Worm (Caenorhabditis elegans) whole organism, L4/young adult: ENCODE measurements around the gene F18A12.2.

Experiments
- W03F9.2 ChIP-seq: fragments of 150-350 bp; optimal IDR thresholded peaks from 2 replicates; lab custom pipeline; 2014; ENCODE audit warnings: missing biosample characterization, missing genetic modification characterization
- dao-5 ChIP-seq: sonication (generic microtip); optimal IDR thresholded peaks from 2 replicates; lab custom pipeline; 2016; ENCODE audit warnings: missing genotype, missing genetic modification characterization, moderate library complexity, missing compliant biosample characterization
- him-1 ChIP-seq: sonication (generic microtip); optimal IDR thresholded peaks from 2 replicates; lab custom pipeline; 2016; ENCODE audit warnings: missing genotype, missing genetic modification reagents, missing genetic modification characterization, missing compliant biosample characterization

DNA sequence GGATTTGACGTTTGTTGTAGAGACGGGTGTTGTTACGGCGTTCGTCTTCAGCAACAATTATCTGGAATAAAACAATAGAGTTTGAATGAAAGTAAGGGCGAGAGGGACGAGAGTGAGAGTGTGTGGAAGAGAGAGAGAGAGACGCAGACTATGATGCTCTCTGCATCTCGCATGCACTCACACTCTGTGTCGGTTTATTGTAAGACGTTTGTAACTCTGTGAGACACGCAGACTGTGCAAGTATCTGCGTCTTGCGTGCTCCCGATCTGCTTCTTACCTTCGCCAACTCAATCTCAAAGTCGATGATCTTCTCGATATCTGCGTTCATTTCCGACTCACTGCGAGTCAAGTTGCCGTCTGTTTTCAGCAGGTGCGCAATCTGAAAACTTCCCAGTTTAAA lies 8.3 kb downstream of the F18A12.2 start:
- TF ChIP-seq him-1, result no peak
- TF ChIP-seq W03F9.2 (tag; lab: Kevin White, UChicago), result no peak
- TF ChIP-seq dao-5 (tag; lab: Kevin White, UChicago), result no peak
